Fruit fly (Drosophila melanogaster) whole organism, embryonic: Measurements from ENCODE around the gene GXIVsPLA2.
A peak's percentile ranks its signal among the peaks of the same experiment; 100 is the strongest.

ENCODE experiments used
- Ada2b ChIP-seq: fragments of 200-800 bp; sonication (Bioruptor generic); IDR thresholded peaks from 2 replicates; pipeline ENCODE4 v1.3.6; 2022; ENCODE audit warnings: missing biosample characterization, missing genetic modification characterization
- Antp ChIP-seq: fragments of 200-800 bp; sonication (Bioruptor generic); optimal IDR thresholded peaks from 3 replicates; lab custom pipeline; 2016; ENCODE audit warnings: missing biosample characterization, missing genetic modification characterization
- Bgb ChIP-seq: fragments of 200-800 bp; sonication (Bioruptor generic); IDR thresholded peaks from 2 replicates; pipeline ENCODE4 v1.3.6; 2022; ENCODE audit warnings: missing biosample characterization, missing genetic modification characterization; ENCODE audit not compliant: partially characterized antibody
- CG10543 ChIP-seq: fragments of 200-800 bp; sonication (Bioruptor generic); optimal IDR thresholded peaks from 3 replicates; lab custom pipeline; 2017; ENCODE audit warnings: missing biosample characterization, mild to moderate bottlenecking, missing genetic modification characterization, moderate library complexity
- CG11456 ChIP-seq: fragments of 200-800 bp; sonication (Bioruptor generic); IDR thresholded peaks from 3 replicates; pipeline ENCODE4 v1.3.6; 2022; ENCODE audit warnings: missing biosample characterization, missing genetic modification characterization
- CG13624 ChIP-seq: fragments of 200-800 bp; sonication (Bioruptor generic); optimal IDR thresholded peaks from 2 replicates; lab custom pipeline; 2016; ENCODE audit warnings: missing biosample characterization, missing genetic modification characterization
- CG15514 ChIP-seq: fragments of 200-800 bp; sonication (Bioruptor generic); optimal IDR thresholded peaks from 3 replicates; lab custom pipeline; 2017; ENCODE audit warnings: missing biosample characterization, missing genetic modification characterization, mild to moderate bottlenecking, moderate library complexity, missing genetic modification reagents
- CG2678 ChIP-seq: fragments of 200-800 bp; sonication (Bioruptor generic); optimal IDR thresholded peaks from 3 replicates; lab custom pipeline; 2019; ENCODE audit warnings: missing biosample characterization, mild to moderate bottlenecking, missing genetic modification characterization, moderate library complexity
- CG2889 ChIP-seq: fragments of 200-800 bp; sonication (Bioruptor generic); IDR thresholded peaks from 3 replicates; pipeline ENCODE4 v1.3.6; 2022; ENCODE audit warnings: missing biosample characterization, missing genetic modification characterization
- CG31441 ChIP-seq: fragments of 200-800 bp; sonication (Bioruptor generic); IDR thresholded peaks from 2 replicates; pipeline ENCODE4 v1.3.6; 2022; ENCODE audit warnings: missing biosample characterization, missing genetic modification characterization
- CG3163 ChIP-seq: fragments of 200-800 bp; sonication (Bioruptor generic); optimal IDR thresholded peaks from 3 replicates; lab custom pipeline; 2016; ENCODE audit warnings: missing biosample characterization, missing genetic modification characterization
- CG32532 ChIP-seq: fragments of 200-800 bp; sonication (Bioruptor generic); IDR thresholded peaks from 2 replicates; pipeline ENCODE4 v1.3.6; 2022; ENCODE audit warnings: missing biosample characterization, missing genetic modification characterization
- CG33213 ChIP-seq: fragments of 200-800 bp; sonication (Bioruptor generic); optimal IDR thresholded peaks from 3 replicates; lab custom pipeline; 2016; ENCODE audit warnings: missing biosample characterization, missing genetic modification characterization
- CG3407 ChIP-seq: fragments of 200-800 bp; sonication (Bioruptor generic); optimal IDR thresholded peaks from 2 replicates; lab custom pipeline; 2018; ENCODE audit warnings: missing biosample characterization, mild to moderate bottlenecking, missing genetic modification characterization
- CG34376 ChIP-seq: fragments of 200-800 bp; sonication (Bioruptor generic); optimal IDR thresholded peaks from 2 replicates; lab custom pipeline; 2018; ENCODE audit warnings: missing biosample characterization, mild to moderate bottlenecking, missing genetic modification characterization
- CG6272 ChIP-seq: fragments of 200-800 bp; sonication (Bioruptor generic); IDR thresholded peaks from 2 replicates; pipeline ENCODE4 v1.3.6; 2022; ENCODE audit warnings: missing biosample characterization, missing genetic modification characterization
- CG6683 ChIP-seq: fragments of 200-800 bp; sonication (Bioruptor generic); optimal IDR thresholded peaks from 2 replicates; lab custom pipeline; 2017; ENCODE audit warnings: missing biosample characterization, mild to moderate bottlenecking, missing genetic modification characterization, missing genetic modification reagents
- CG6854 ChIP-seq: fragments of 200-800 bp; sonication (Bioruptor generic); optimal IDR thresholded peaks from 3 replicates; lab custom pipeline; 2017; ENCODE audit warnings: missing biosample characterization, mild to moderate bottlenecking, missing genetic modification characterization
- CG7556 ChIP-seq: fragments of 200-800 bp; sonication (Bioruptor generic); optimal IDR thresholded peaks from 2 replicates; lab custom pipeline; 2017; ENCODE audit warnings: missing biosample characterization, mild to moderate bottlenecking, missing genetic modification characterization
- CG8089 ChIP-seq: fragments of 200-800 bp; sonication (Bioruptor generic); optimal IDR thresholded peaks from 3 replicates; lab custom pipeline; 2016; ENCODE audit warnings: missing biosample characterization, missing genetic modification characterization
- CG8924 ChIP-seq: fragments of 200-800 bp; optimal IDR thresholded peaks from 3 replicates; lab custom pipeline; 2019; ENCODE audit warnings: missing biosample characterization, mild to moderate bottlenecking, missing genetic modification characterization, moderate library complexity
- CG8944 ChIP-seq: fragments of 200-800 bp; sonication (Bioruptor generic); optimal IDR thresholded peaks from 3 replicates; lab custom pipeline; 2016; ENCODE audit warnings: missing biosample characterization, missing genetic modification characterization
- Camta ChIP-seq: fragments of 200-800 bp; sonication (Bioruptor generic); optimal IDR thresholded peaks from 2 replicates; lab custom pipeline; 2016; ENCODE audit warnings: missing biosample characterization, missing genetic modification characterization
- Chrac-16 ChIP-seq: fragments of 200-800 bp; sonication (Bioruptor generic); optimal IDR thresholded peaks from 3 replicates; lab custom pipeline; 2016; ENCODE audit warnings: missing biosample characterization, missing genetic modification characterization
- Dad ChIP-seq: fragments of 200-800 bp; sonication (Bioruptor generic); optimal IDR thresholded peaks from 3 replicates; lab custom pipeline; 2016; ENCODE audit warnings: missing biosample characterization, missing genetic modification characterization
- Deaf1 ChIP-seq: fragments of 200-800 bp; optimal IDR thresholded peaks from 3 replicates; lab custom pipeline; 2019; ENCODE audit warnings: missing biosample characterization, mild to moderate bottlenecking, missing genetic modification characterization, moderate library complexity
- Fer1 ChIP-seq: fragments of 200-800 bp; sonication (Bioruptor generic); optimal IDR thresholded peaks from 2 replicates; lab custom pipeline; 2017; ENCODE audit warnings: missing biosample characterization, mild to moderate bottlenecking, missing genetic modification characterization
- Fer3 ChIP-seq: fragments of 200-800 bp; sonication (Bioruptor generic); optimal IDR thresholded peaks from 2 replicates; lab custom pipeline; 2018; ENCODE audit warnings: missing biosample characterization, mild to moderate bottlenecking, missing genetic modification characterization, moderate library complexity
- Meics ChIP-seq: fragments of 200-800 bp; sonication (Bioruptor generic); optimal IDR thresholded peaks from 2 replicates; lab custom pipeline; 2017; ENCODE audit warnings: missing biosample characterization, mild to moderate bottlenecking, missing genetic modification characterization
- Pdp1 ChIP-seq, 2 experiments: fragments of 200-800 bp; sonication (Bioruptor generic); optimal IDR thresholded peaks; 3 replicates each; lab custom pipeline; 2016; ENCODE audit warnings: missing biosample characterization in 2 of 2, missing genetic modification characterization in 2 of 2, mild to moderate bottlenecking in 1 of 2, moderate library complexity in 1 of 2
- Scr ChIP-seq: fragments of 200-800 bp; sonication (Bioruptor generic); IDR thresholded peaks from 2 replicates; pipeline ENCODE4 v1.3.6; 2022; ENCODE audit warnings: missing biosample characterization, missing genetic modification characterization; ENCODE audit not compliant: partially characterized antibody
- Sry-β ChIP-seq: fragments of 200-800 bp; sonication (Bioruptor generic); optimal IDR thresholded peaks from 2 replicates; lab custom pipeline; 2018; ENCODE audit warnings: missing biosample characterization, mild to moderate bottlenecking, missing genetic modification characterization, moderate library complexity
- az2 ChIP-seq: fragments of 200-800 bp; sonication (Bioruptor generic); optimal IDR thresholded peaks from 3 replicates; lab custom pipeline; 2016; ENCODE audit warnings: missing biosample characterization, missing genetic modification characterization
- caup ChIP-seq: fragments of 200-800 bp; sonication (Bioruptor generic); optimal IDR thresholded peaks from 3 replicates; lab custom pipeline; 2017; ENCODE audit warnings: missing biosample characterization, mild to moderate bottlenecking, missing genetic modification characterization, moderate library complexity; ENCODE audit not compliant: severe bottlenecking
- chinmo ChIP-seq: fragments of 200-800 bp; sonication (Bioruptor generic); IDR thresholded peaks from 4 replicates; pipeline ENCODE4 v1.3.6; 2022; ENCODE audit warnings: missing biosample characterization, missing genetic modification characterization; ENCODE audit not compliant: partially characterized antibody
- chn ChIP-seq: fragments of 200-800 bp; sonication (Bioruptor generic); optimal IDR thresholded peaks from 2 replicates; lab custom pipeline; 2016; ENCODE audit warnings: missing biosample characterization, missing genetic modification characterization
- ftz-f1 ChIP-seq: fragments of 200-800 bp; sonication (Bioruptor generic); optimal IDR thresholded peaks from 2 replicates; lab custom pipeline; 2016; ENCODE audit warnings: missing biosample characterization, missing genetic modification characterization
- gt ChIP-seq: fragments of 200-800 bp; sonication (Bioruptor generic); IDR thresholded peaks from 2 replicates; pipeline ENCODE4 v1.3.6; 2022; ENCODE audit warnings: missing biosample characterization, missing genetic modification characterization
- ind ChIP-seq: fragments of 200-800 bp; sonication (Bioruptor generic); optimal IDR thresholded peaks from 3 replicates; lab custom pipeline; 2016; ENCODE audit warnings: missing biosample characterization, missing genetic modification characterization
- insv ChIP-seq, 2 experiments: fragments of 200-800 bp; sonication (Bioruptor generic); optimal IDR thresholded peaks; 3 replicates each; lab custom pipeline; 2016 to 2018; ENCODE audit warnings: missing biosample characterization in 2 of 2, missing genetic modification characterization in 2 of 2
- otp ChIP-seq: fragments of 200-800 bp; sonication (Bioruptor generic); IDR thresholded peaks from 3 replicates; pipeline ENCODE4, ENCODE4 v1.3.6; 2022; ENCODE audit warnings: missing biosample characterization, missing genetic modification characterization
- pum ChIP-seq: fragments of 200-800 bp; sonication (Bioruptor generic); optimal IDR thresholded peaks from 2 replicates; lab custom pipeline; 2016; ENCODE audit warnings: missing biosample characterization, missing genetic modification characterization
- shn ChIP-seq: fragments of 200-800 bp; sonication (Bioruptor generic); optimal IDR thresholded peaks from 3 replicates; lab custom pipeline; 2016; ENCODE audit warnings: missing biosample characterization, missing genetic modification characterization
- sima ChIP-seq: fragments of 200-800 bp; sonication (Bioruptor generic); optimal IDR thresholded peaks from 2 replicates; lab custom pipeline; 2016; ENCODE audit warnings: missing biosample characterization, missing genetic modification characterization
- slp2 ChIP-seq: fragments of 200-800 bp; sonication (Bioruptor generic); optimal IDR thresholded peaks from 2 replicates; lab custom pipeline; 2016; ENCODE audit warnings: missing biosample characterization, missing genetic modification characterization
- sob ChIP-seq: fragments of 200-800 bp; sonication (Bioruptor generic); IDR thresholded peaks from 2 replicates; pipeline ENCODE4 v1.3.6; 2022; ENCODE audit warnings: missing biosample characterization, missing genetic modification characterization
- tll ChIP-seq, 2 experiments: fragments of 200-800 bp in 1 of 2; fragments of >200 bp in 1 of 2; sonication (Bioruptor generic) in 1 of 2; optimal IDR thresholded peaks; 2 replicates each; lab custom pipeline; 2017 to 2019; ENCODE audit warnings: missing biosample characterization in 2 of 2, missing genetic modification characterization in 2 of 2, mild to moderate bottlenecking in 1 of 2, moderate library complexity in 1 of 2
- vvl ChIP-seq: fragments of 200-800 bp; sonication (Bioruptor generic); IDR thresholded peaks from 2 replicates; pipeline ENCODE4 v1.3.6; 2022; ENCODE audit warnings: missing biosample characterization, missing genetic modification characterization

GXIVsPLA2 gene

DNA sequence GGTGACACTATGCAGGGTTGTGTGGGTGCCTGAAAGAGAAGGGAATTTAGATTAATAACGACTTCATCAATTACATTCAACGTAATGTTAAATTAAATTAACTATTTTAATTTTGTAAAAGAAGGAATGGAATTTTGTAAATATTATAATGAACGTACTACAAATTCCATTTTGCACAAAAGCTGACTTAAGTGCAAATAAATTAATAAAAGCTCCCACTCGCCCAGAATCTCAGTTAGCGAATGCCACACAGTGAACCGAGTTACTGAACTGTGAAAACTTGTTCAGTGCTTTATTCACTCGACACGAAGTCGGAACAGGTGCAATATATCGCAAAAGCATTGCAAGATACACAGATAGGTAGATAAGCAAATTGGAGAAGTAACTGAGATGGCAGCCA is 20.2 kb downstream of the GXIVsPLA2 start, which contains the start of gene CG17026:
CG17026 (plus strand) TSS at position 301 of the 400 bp plus-strand sequence.
- no peak for TF ChIP-seq CG3407 (GFP tag; lab: Kevin White, UChicago)
- TF ChIP-seq CG8924 (tag; lab: Kevin White, UChicago) = no peak
- no peak for TF ChIP-seq CG34376 (GFP tag; lab: Kevin White, UChicago)
- TF ChIP-seq CG6272 = no peak
- TF ChIP-seq, all 482 proteins: peak for 0

- peak; percentile 44 for TF ChIP-seq CG6854 (GFP tag; lab: Kevin White, UChicago)
- peak in 1 of 2 experiments; percentile 42 for TF ChIP-seq Pdp1 (GFP tag; optimal IDR thresholded peaks at IDR 0.05; lab: Kevin White, UChicago)
- TF ChIP-seq pum (GFP tag; lab: Kevin White, UChicago) = no peak
- TF ChIP-seq CG32532 (GFP tag; lab: Robert Waterston, UW) = peak; percentile 35; the same call in 1 of the 2 replicates
- TF ChIP-seq CG10543 (GFP tag; lab: Kevin White, UChicago) = no peak
- TF ChIP-seq Chrac-16 (GFP tag; lab: Kevin White, UChicago) = no peak
- TF ChIP-seq Camta (GFP tag; lab: Kevin White, UChicago) = no peak
- TF ChIP-seq ftz-f1 (GFP tag; lab: Kevin White, UChicago) = peak; percentile 55
- TF ChIP-seq chinmo (GFP tag; lab: Robert Waterston, UW) = 0 out of 4 replicates have a peak, but pooled peaks have one; percentile 25
- TF ChIP-seq Ada2b (GFP tag; lab: Robert Waterston, UW) = no peak
- no peak for TF ChIP-seq caup (GFP tag; lab: Kevin White, UChicago)
- TF ChIP-seq Deaf1 = peak; percentile 17
- TF ChIP-seq sima (GFP tag; lab: Kevin White, UChicago) = no peak
- no peak for TF ChIP-seq ind (GFP tag; lab: Kevin White, UChicago)
- no peak for TF ChIP-seq CG7556
- TF ChIP-seq CG8944 (GFP tag; lab: Kevin White, UChicago) = no peak
- TF ChIP-seq CG31441 (GFP tag; lab: Robert Waterston, UW) = 0 out of 2 replicates have a peak, but pooled peaks have one; percentile 29
- TF ChIP-seq Fer1 (GFP tag; lab: Kevin White, UChicago) = peak; percentile 7
- peak; percentile 54 for TF ChIP-seq CG2678
- peak; percentile 6 for TF ChIP-seq Meics (GFP tag; lab: Kevin White, UChicago)
- no peak for TF ChIP-seq Dad (GFP tag; lab: Kevin White, UChicago)
- TF ChIP-seq CG15514 (GFP tag; lab: Kevin White, UChicago) = peak; percentile 24
- 0 out of 2 replicates have a peak, but pooled peaks have one; percentile 14 for TF ChIP-seq vvl (GFP tag; lab: Robert Waterston, UW)
- TF ChIP-seq Scr (GFP tag; lab: Robert Waterston, UW) = peak; percentile 14; the same call in 1 of the 2 replicates
- TF ChIP-seq, all 482 proteins: peak for 13
Observed at dm6 chr3L:15976758-15977157, 21.9 kb downstream of the GXIVsPLA2 start, which contains the start of gene CG17029. Gene CG17029 (plus strand): TSS chr3L:15976870.

DNA sequence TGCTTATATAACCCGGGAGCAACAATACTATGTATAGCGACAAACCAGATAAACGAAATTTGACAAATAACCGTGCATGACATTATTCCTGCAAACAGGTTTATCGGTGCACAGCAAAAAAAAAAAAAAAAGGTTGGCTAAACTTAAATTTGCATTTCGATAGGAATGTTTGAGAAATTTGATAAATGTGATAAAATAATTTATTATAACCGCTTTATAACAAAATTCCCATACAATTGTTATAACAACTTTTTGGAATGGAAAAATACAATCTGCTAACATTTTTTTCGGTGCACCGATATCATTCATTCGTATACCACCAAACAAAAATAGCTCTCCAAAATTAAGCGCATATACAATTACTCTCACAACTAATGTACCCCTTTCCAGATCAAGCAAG is 22.7 kb downstream of the GXIVsPLA2 start:
- TF ChIP-seq tll (GFP tag; optimal IDR thresholded peaks at IDR 0.05; lab: Kevin White, UChicago) (no peak), Antp (GFP tag; lab: Kevin White, UChicago) (no peak), CG13624 (GFP tag; lab: Kevin White, UChicago) (peak; percentile 35), insv (GFP tag; optimal IDR thresholded peaks at IDR 0.05; lab: Kevin White, UChicago) (no peak), chn (no peak), shn (GFP tag; lab: Kevin White, UChicago) (no peak), slp2 (no peak), az2 (no peak), CG2678 (peak; percentile 73), sob (GFP tag; lab: Robert Waterston, UW) (peak; percentile 36; the same call in 1 of the 2 replicates), CG33213 (GFP tag; lab: Kevin White, UChicago) (no peak), CG11456 (GFP tag; lab: Robert Waterston, UW) (peak; percentile 69), CG2889 (GFP tag; lab: Robert Waterston, UW) (no peak), Fer3 (tag; lab: Kevin White, UChicago) (peak; percentile 69), gt (GFP tag; lab: Robert Waterston, UW) (no peak), CG3163 (GFP tag; lab: Kevin White, UChicago) (no peak), Sry-β (GFP tag; lab: Kevin White, UChicago) (no peak), CG6683 (no peak), Bgb (GFP tag; lab: Robert Waterston, UW) (no peak), CG8089 (no peak), otp (no peak)
